Worm (Caenorhabditis elegans) whole organism, early embryonic: Measurements from ENCODE around the gene abu-6.

Experiments used
- B0310.2 ChIP-seq: sonication (generic microtip); optimal IDR thresholded peaks from 2 replicates; lab custom pipeline; 2016; ENCODE audit warnings: mild to moderate bottlenecking, missing genetic modification characterization, missing compliant biosample characterization
- F13C5.2 ChIP-seq: sonication (generic microtip); optimal IDR thresholded peaks from 2 replicates; lab custom pipeline; 2017; ENCODE audit warnings: mild to moderate bottlenecking, missing genetic modification characterization, inconsistent platforms, missing compliant biosample characterization
- aly-1 ChIP-seq: sonication (generic microtip); optimal IDR thresholded peaks from 2 replicates; lab custom pipeline; 2016; ENCODE audit warnings: missing genetic modification characterization, missing compliant biosample characterization
- ama-1 ChIP-seq: fragments of 150-350 bp; optimal IDR thresholded peaks from 2 replicates; lab custom pipeline; 2014
- ceh-13 ChIP-seq: fragments of 200-800 bp; sonication (Bioruptor generic); optimal IDR thresholded peaks from 2 replicates; lab custom pipeline; 2018; ENCODE audit warnings: mild to moderate bottlenecking, missing genetic modification characterization, missing compliant biosample characterization
- ceh-36 ChIP-seq: sonication (generic microtip); optimal IDR thresholded peaks from 2 replicates; lab custom pipeline; 2016; ENCODE audit warnings: missing genetic modification characterization, inconsistent platforms, missing compliant biosample characterization
- ets-7 ChIP-seq: sonication (generic microtip); optimal IDR thresholded peaks from 2 replicates; lab custom pipeline; 2016; ENCODE audit warnings: missing genotype, missing genetic modification characterization, missing compliant biosample characterization
- flt-1 ChIP-seq: fragments of 200-800 bp; sonication (Bioruptor generic); IDR thresholded peaks from 2 replicates; pipeline ENCODE4 v1.3.6; 2022; ENCODE audit warnings: missing genetic modification characterization, missing compliant biosample characterization
- hmbx-1 ChIP-seq: sonication (generic microtip); optimal IDR thresholded peaks from 2 replicates; lab custom pipeline; 2016; ENCODE audit warnings: mild to moderate bottlenecking, missing genetic modification characterization, missing compliant biosample characterization
- hmg-4 ChIP-seq: fragments of 200-800 bp; sonication (Bioruptor generic); optimal IDR thresholded peaks from 2 replicates; lab custom pipeline; 2018; ENCODE audit warnings: mild to moderate bottlenecking, missing genetic modification characterization, missing compliant biosample characterization
- hnd-1 ChIP-seq: sonication (generic microtip); optimal IDR thresholded peaks from 2 replicates; lab custom pipeline; 2016; ENCODE audit warnings: missing genetic modification characterization, missing compliant biosample characterization
- pes-1 ChIP-seq: fragments of 200-800 bp; sonication (Bioruptor generic); IDR thresholded peaks from 2 replicates; pipeline ENCODE4 v1.3.6; 2022; ENCODE audit warnings: missing genetic modification reagents, missing genetic modification characterization, missing compliant biosample characterization
- scrt-1 ChIP-seq: fragments of 200-800 bp; sonication (Bioruptor generic); IDR thresholded peaks from 2 replicates; pipeline ENCODE4 v1.3.6; 2022; ENCODE audit warnings: missing genetic modification characterization, missing compliant biosample characterization
- sea-1 ChIP-seq: fragments of 200-800 bp; sonication (Bioruptor generic); conservative IDR thresholded peaks from 2 replicates; pipeline ENCODE4 v1.3.6; 2022; ENCODE audit warnings: missing genetic modification characterization, missing compliant biosample characterization
- tbx-11 ChIP-seq: fragments of 200-800 bp; sonication (Bioruptor generic); IDR thresholded peaks from 2 replicates; pipeline ENCODE4 v1.3.6; 2022; ENCODE audit warnings: missing genetic modification characterization, missing compliant biosample characterization
- tbx-37 ChIP-seq: fragments of 200-800 bp; sonication (Bioruptor generic); conservative IDR thresholded peaks from 2 replicates; pipeline ENCODE4 v1.3.6; 2022; ENCODE audit warnings: missing genetic modification reagents, missing genetic modification characterization, missing compliant biosample characterization
- tra-4 ChIP-seq: sonication (generic microtip); optimal IDR thresholded peaks from 2 replicates; lab custom pipeline; 2017; ENCODE audit warnings: missing genetic modification characterization, missing compliant biosample characterization

Gene abu-6

DNA sequence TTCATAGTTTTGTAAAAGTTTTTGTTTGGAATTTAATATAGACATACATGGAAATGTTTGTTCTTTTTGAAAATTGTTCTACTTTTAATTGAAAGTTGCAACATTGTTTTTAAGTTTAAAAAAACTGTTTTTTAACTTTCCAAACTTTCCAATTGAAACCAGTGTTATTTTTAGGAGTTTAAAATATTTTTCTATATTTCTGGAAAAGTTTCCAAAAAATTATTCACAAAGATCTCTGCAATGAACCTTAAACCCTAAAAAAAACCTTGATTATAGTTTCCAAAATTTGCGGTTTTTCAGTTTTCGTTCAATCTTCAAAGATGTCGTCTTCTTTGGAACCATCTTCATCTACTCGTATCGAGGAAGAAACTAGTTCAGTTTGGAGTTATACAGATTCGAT is 29.3 kb downstream of the abu-6 start, which contains the start of gene F14F9.4:
Gene F14F9.4, plus strand, starts transcription at position 301 of the 400 bp plus-strand sequence.
- TF ChIP-seq hmbx-1 (tag; lab: Kevin White, UChicago), result no peak
- TF ChIP-seq tra-4, result no peak

DNA sequence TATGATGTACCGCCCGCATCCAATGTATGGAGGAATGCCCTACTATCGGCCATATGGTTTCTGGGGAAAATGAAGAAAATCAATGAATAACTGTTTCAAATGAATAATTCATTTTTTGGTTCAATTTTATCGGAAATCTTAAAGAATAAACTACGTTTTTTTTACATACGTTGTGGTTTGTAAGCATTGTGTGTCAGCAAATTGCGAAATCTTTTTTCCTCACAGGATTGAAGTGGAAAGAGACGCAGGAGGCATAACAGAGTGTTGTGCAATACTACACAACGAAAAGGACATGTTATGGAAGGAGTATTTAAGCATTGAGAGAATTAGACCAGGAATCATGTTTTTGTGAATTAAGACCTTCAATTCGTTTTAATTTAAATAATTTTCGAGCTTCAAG is 30.3 kb downstream of the abu-6 start:
- TF ChIP-seq ets-7 (tag; lab: Kevin White, UChicago), result no peak
- no peak for TF ChIP-seq flt-1
- no peak for TF ChIP-seq hnd-1
- no peak for TF ChIP-seq tra-4
- no peak for TF ChIP-seq hmg-4 (GFP tag; lab: Kevin White, UChicago)
- TF ChIP-seq pes-1 (GFP tag; lab: Robert Waterston, UW), result no peak
- TF ChIP-seq ceh-13 (GFP tag; lab: Kevin White, UChicago), result no peak
- TF ChIP-seq sea-1 (GFP tag; lab: Robert Waterston, UW), result no peak
- TF ChIP-seq F13C5.2, result no peak
- TF ChIP-seq hmbx-1 (tag; lab: Kevin White, UChicago), result no peak
- no peak for TF ChIP-seq ama-1 (lab: Kevin White, UChicago)
- no peak for TF ChIP-seq ceh-36 (tag; lab: Kevin White, UChicago)
- no peak for TF ChIP-seq scrt-1 (GFP tag; lab: Robert Waterston, UW)
- TF ChIP-seq tbx-37 (GFP tag; lab: Robert Waterston, UW), result no peak
- no peak for TF ChIP-seq aly-1

DNA sequence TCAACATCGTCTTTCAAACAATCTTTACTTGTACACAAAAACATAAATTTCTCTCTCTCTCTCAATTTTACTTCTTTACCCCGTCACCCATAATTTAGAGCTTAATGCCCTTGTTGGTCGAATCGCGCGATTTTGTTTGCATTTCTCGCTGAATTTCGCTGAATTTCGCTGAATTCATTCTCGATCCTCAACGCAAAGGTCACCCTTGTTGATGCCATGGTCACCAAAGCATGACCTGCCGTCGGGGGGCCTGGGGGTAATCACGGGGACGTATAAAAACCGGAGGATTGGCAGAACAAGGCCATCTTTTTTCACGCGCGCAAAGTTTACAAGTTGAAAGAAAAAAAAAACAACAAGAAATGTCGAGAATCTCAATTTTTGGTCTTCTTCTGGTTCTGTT is 31.7 kb downstream of the abu-6 start, which contains the start of gene F14F9.8:
Gene F14F9.8, plus strand, starts transcription at position 301 of the 400 bp plus-strand sequence.
- TF ChIP-seq B0310.2 (tag; lab: Kevin White, UChicago), result no peak
- TF ChIP-seq aly-1, result no peak
- no peak for TF ChIP-seq flt-1
- TF ChIP-seq tbx-37 (GFP tag; lab: Robert Waterston, UW), result no peak
- no peak for TF ChIP-seq ceh-36 (tag; lab: Kevin White, UChicago)

DNA sequence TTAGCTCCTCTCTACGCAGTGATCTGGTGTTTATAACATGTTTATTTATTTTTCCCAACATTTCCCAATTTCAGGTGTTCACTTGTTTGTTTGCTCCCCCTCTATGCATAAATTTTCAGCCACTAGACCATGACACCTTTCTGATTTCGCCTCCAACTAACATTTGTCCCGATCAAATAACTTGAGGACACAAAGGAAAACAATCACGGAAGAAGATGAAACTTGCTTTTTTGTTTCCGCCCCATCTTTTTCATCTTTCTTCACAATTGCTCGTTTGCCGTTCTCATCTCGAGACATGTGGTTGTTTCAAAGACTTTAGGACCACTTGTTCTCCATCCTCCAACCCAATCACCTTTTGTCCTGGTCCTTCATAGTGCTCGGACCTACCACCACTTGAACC is 34.9 kb downstream of the abu-6 start, which contains the start of gene F14F9.5:
Gene F14F9.5, plus strand, starts transcription at position 301 of the 400 bp plus-strand sequence.
- TF ChIP-seq ets-7 (tag; lab: Kevin White, UChicago) (no peak), ceh-36 (tag; lab: Kevin White, UChicago) (no peak), tbx-37 (GFP tag; lab: Robert Waterston, UW) (no peak)

DNA sequence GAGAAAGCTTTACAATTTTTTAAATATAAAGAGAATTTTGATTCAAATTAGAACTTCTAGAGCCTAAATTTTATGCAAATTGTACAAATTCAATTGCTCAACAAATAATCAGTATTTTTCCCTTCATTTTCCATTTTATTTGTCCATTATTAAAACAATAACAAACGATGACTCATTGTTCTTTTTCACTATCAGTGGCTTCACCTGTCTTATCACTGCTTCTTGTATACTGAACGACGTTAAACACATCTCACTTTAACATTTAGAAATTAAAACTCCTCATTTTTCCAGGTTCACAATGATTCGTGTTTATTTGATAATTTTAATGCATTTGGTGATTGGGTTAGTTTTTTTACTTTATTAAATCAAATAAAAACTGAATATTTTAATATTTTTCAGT is 42.0 kb downstream of the abu-6 start, which contains the start of gene sid-1:
Gene sid-1, plus strand, starts transcription at position 292 of the 400 bp plus-strand sequence.
- no peak for TF ChIP-seq ceh-36 (tag; lab: Kevin White, UChicago)
- no peak for TF ChIP-seq ceh-13 (GFP tag; lab: Kevin White, UChicago)
- no peak for TF ChIP-seq aly-1
- TF ChIP-seq pes-1 (GFP tag; lab: Robert Waterston, UW), result no peak
- no peak for TF ChIP-seq hnd-1
- TF ChIP-seq hmg-4 (GFP tag; lab: Kevin White, UChicago), result no peak
- TF ChIP-seq tbx-11, result no peak
- no peak for TF ChIP-seq B0310.2 (tag; lab: Kevin White, UChicago)
- no peak for TF ChIP-seq flt-1
- no peak for TF ChIP-seq tbx-37 (GFP tag; lab: Robert Waterston, UW)
- no peak for TF ChIP-seq hmbx-1 (tag; lab: Kevin White, UChicago)
- no peak for TF ChIP-seq F13C5.2
- no peak for TF ChIP-seq tra-4
- no peak for TF ChIP-seq sea-1 (GFP tag; lab: Robert Waterston, UW)

DNA sequence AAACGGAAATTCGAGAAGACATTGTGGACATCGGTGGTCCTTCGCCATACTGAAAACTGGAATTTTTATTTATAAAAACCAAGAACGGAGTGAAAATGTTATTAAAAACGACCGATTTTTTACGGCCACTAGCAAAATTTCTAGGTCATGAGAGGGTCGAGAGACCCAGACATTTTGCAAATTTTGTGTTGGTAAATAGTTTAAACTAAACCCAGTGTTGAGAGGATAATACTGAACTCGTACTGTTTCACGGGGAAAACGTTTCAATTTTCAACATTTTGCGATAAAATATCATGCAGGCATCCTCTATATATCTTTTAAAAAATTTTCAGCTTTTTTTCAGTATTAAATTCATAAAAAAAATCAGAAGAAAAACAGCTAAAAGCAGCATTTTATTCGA is 42.6 kb downstream of the abu-6 start, which contains the start of gene C04F5.9:
Gene C04F5.9, minus strand, starts transcription at position 101 of the 400 bp plus-strand sequence.
- TF ChIP-seq hmbx-1 (tag; lab: Kevin White, UChicago) (no peak), ama-1 (lab: Kevin White, UChicago) (no peak), ets-7 (tag; lab: Kevin White, UChicago) (no peak), pes-1 (GFP tag; lab: Robert Waterston, UW) (no peak), ceh-13 (GFP tag; lab: Kevin White, UChicago) (no peak), hmg-4 (GFP tag; lab: Kevin White, UChicago) (no peak), ceh-36 (tag; lab: Kevin White, UChicago) (no peak)

DNA sequence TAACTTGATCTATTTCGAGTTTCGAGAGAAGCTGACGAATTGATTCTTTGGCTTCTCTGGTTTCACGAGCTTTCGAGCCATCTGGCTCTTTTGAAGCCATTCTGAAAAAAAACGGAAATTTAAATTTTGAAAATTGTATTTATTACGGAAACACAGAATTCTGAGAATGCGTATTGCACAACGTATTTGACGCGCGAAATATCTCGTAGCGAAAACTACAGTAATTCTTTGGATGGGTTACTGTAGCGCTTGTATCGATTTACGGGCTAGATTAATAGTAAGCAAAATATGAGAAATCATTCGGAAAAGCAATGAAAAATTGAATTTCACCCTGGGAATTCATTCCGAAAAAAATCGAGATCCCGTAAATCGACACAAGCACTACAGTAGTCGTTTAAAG is 48.0 kb downstream of the abu-6 start, which contains the start of gene C04F5.8:
Gene C04F5.8, minus strand, starts transcription at position 101 of the 400 bp plus-strand sequence.
- TF ChIP-seq sea-1 (GFP tag; lab: Robert Waterston, UW) (no peak), tbx-37 (GFP tag; lab: Robert Waterston, UW) (no peak), ama-1 (lab: Kevin White, UChicago) (no peak), aly-1 (no peak), tbx-11 (no peak), flt-1 (no peak), hmbx-1 (tag; lab: Kevin White, UChicago) (no peak), tra-4 (no peak), scrt-1 (GFP tag; lab: Robert Waterston, UW) (no peak), ets-7 (tag; lab: Kevin White, UChicago) (no peak), ceh-13 (GFP tag; lab: Kevin White, UChicago) (no peak), B0310.2 (tag; lab: Kevin White, UChicago) (no peak), F13C5.2 (no peak), ceh-36 (tag; lab: Kevin White, UChicago) (no peak), hmg-4 (GFP tag; lab: Kevin White, UChicago) (no peak), hnd-1 (no peak)

DNA sequence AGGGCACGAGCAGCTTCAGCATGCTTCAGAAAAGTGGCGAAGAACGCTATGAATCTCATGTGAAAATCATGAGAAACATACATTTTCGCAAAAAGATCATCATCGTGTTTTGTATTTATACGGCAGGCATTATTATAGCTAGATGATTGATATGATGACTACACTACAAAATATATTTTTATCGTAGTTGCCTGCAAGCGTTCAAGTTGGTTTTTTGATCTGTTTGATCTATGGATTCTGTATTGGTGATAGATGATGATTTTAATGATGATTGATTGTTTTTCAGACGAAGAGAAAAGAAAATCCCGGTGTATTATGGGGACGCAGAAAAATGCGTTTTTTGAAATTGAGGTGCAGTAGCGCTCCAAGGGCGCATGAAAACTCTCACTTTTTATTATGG is 51.0 kb downstream of the abu-6 start, which contains the start of gene ugt-63:
Gene ugt-63, minus strand, starts transcription at position 89 of the 400 bp plus-strand sequence.
- TF ChIP-seq hmg-4 (GFP tag; lab: Kevin White, UChicago), result no peak
